Worm (Caenorhabditis elegans) whole organism, L2 larva: ENCODE measurements around the gene rpl-38.

ENCODE experiments used
- ama-1 ChIP-seq: fragments of 150-350 bp; optimal IDR thresholded peaks from 2 replicates; lab custom pipeline; 2018; ENCODE audit warnings: inconsistent platforms
- dmd-4 ChIP-seq: sonication (generic microtip); optimal IDR thresholded peaks from 2 replicates; lab custom pipeline; 2017; ENCODE audit warnings: missing biosample characterization, missing genetic modification characterization
- egl-27 ChIP-seq: sonication (generic microtip); optimal IDR thresholded peaks from 3 replicates; lab custom pipeline; 2017; ENCODE audit warnings: missing biosample characterization, missing genetic modification reagents, missing genetic modification characterization
- elt-1 ChIP-seq: fragments of 150-350 bp; optimal IDR thresholded peaks from 2 replicates; lab custom pipeline; 2014; ENCODE audit warnings: missing biosample characterization, missing genetic modification characterization
- lin-11 ChIP-seq: fragments of 150-350 bp; sonication (generic microtip); optimal IDR thresholded peaks from 2 replicates; lab custom pipeline; 2014; ENCODE audit warnings: missing biosample characterization, missing genetic modification characterization, inconsistent platforms, mixed read lengths
- nhr-10 ChIP-seq: sonication (generic microtip); optimal IDR thresholded peaks from 2 replicates; lab custom pipeline; 2017; ENCODE audit warnings: missing biosample characterization, missing genetic modification characterization
- nhr-12 ChIP-seq: fragments of 150-350 bp; optimal IDR thresholded peaks from 2 replicates; lab custom pipeline; 2014; ENCODE audit warnings: missing biosample characterization, missing genetic modification characterization
- nhr-25 ChIP-seq: fragments of 150-350 bp; sonication (generic microtip); optimal IDR thresholded peaks from 3 replicates; lab custom pipeline; 2014; ENCODE audit warnings: missing biosample characterization, missing genetic modification characterization
- nhr-6 ChIP-seq: fragments of 150-350 bp; optimal IDR thresholded peaks from 2 replicates; lab custom pipeline; 2014; ENCODE audit warnings: missing biosample characterization, missing genetic modification characterization
- nhr-77 ChIP-seq: fragments of 150-350 bp; optimal IDR thresholded peaks from 2 replicates; lab custom pipeline; 2014; ENCODE audit warnings: missing biosample characterization, missing genetic modification characterization
- skn-1 ChIP-seq: sonication (generic microtip); optimal IDR thresholded peaks from 2 replicates; lab custom pipeline; 2017; ENCODE audit warnings: missing biosample characterization, missing genetic modification characterization
- unc-55 ChIP-seq: fragments of 150-350 bp; sonication (generic microtip); optimal IDR thresholded peaks from 3 replicates; lab custom pipeline; 2014; ENCODE audit warnings: missing biosample characterization, missing genetic modification reagents, missing genetic modification characterization
- unc-62 ChIP-seq: fragments of 150-350 bp; optimal IDR thresholded peaks from 2 replicates; lab custom pipeline; 2014; ENCODE audit warnings: missing biosample characterization, missing genetic modification reagents, missing genetic modification characterization

DNA sequence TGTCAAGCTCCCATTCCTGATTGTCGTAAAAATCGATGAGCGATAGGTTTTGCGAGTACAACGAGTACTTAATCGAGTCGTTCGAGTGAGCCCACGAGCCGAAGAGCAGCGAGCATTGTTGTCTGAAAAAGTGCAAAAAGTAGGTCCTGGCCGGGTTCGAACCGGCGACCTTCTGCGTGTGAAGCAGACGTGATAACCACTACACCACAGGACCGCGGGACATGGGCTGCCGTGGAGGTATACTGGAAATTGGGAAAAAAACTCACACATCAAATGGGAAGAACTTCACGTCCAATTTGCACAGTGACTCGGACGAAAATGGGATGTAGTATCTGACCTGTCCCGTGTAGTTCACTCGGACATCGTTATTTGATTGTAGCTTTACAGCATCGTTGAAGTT, 3.4 kb downstream of the rpl-38 start:
- no peak for TF ChIP-seq dmd-4 (tag; lab: Kevin White, UChicago)
- TF ChIP-seq nhr-6 (tag; lab: Kevin White, UChicago), result no peak
- TF ChIP-seq nhr-10 (tag; lab: Kevin White, UChicago), result no peak
- TF ChIP-seq nhr-25 (tag; lab: Kevin White, UChicago), result no peak
- no peak for TF ChIP-seq skn-1 (tag; lab: Kevin White, UChicago)
- TF ChIP-seq egl-27 (tag; lab: Kevin White, UChicago), result no peak
- TF ChIP-seq unc-62 (GFP tag; lab: Kevin White, UChicago), result no peak
- no peak for TF ChIP-seq ama-1
- TF ChIP-seq nhr-77, result no peak
- no peak for TF ChIP-seq unc-55 (GFP tag; lab: Kevin White, UChicago)
- TF ChIP-seq lin-11 (tag; lab: Kevin White, UChicago), result no peak
- no peak for TF ChIP-seq elt-1 (tag; lab: Kevin White, UChicago)
- TF ChIP-seq nhr-12 (tag; lab: Kevin White, UChicago), result no peak
